Worm (Caenorhabditis elegans): Measurements from ENCODE around the gene F19F10.14.

F19F10.14 gene

ce11 chrV:7570955-7571354 lies at the start of gene F19F10.14:
F19F10.14 (minus strand) TSS chrV:7571055.
- TF ChIP-seq nhr-77 (tag; optimal IDR thresholded peaks at IDR 0.05) = no peak

- no peak for TF ChIP-seq ceh-82 (tag; optimal IDR thresholded peaks at IDR 0.05)
- TF ChIP-seq egl-27 (tag; optimal IDR thresholded peaks at IDR 0.05) = no peak
- TF ChIP-seq nhr-6 (tag; optimal IDR thresholded peaks at IDR 0.05) = no peak
Measured at ce11 chrV:7618114-7618513, 47.3 kb upstream of the F19F10.14 start, which contains the start of gene C50E3.15. C50E3.15 (plus strand) TSS chrV:7618414.

ce11 chrV:7612044-7612443 lies 41.2 kb upstream of the F19F10.14 start, which contains the start of gene clec-215:
clec-215 (plus strand) TSS chrV:7612344.
- no peak for TF ChIP-seq skn-1 (tag; optimal IDR thresholded peaks at IDR 0.05)
- no peak for TF ChIP-seq dmd-4 (tag; optimal IDR thresholded peaks at IDR 0.05)
- no peak for TF ChIP-seq F13H6.1 (tag; optimal IDR thresholded peaks at IDR 0.05)
- no peak for TF ChIP-seq nhr-10 (tag; optimal IDR thresholded peaks at IDR 0.05)
- no peak for TF ChIP-seq Y55F3AM.14 (GFP tag; optimal IDR thresholded peaks at IDR 0.05)
- no peak for TF ChIP-seq nhr-6 (tag; optimal IDR thresholded peaks at IDR 0.05)
- no peak for TF ChIP-seq ama-1 (optimal IDR thresholded peaks at IDR 0.05)
- no peak for TF ChIP-seq nhr-11 (tag; optimal IDR thresholded peaks at IDR 0.05)
- TF ChIP-seq mab-5 (tag; optimal IDR thresholded peaks at IDR 0.05) = no peak
- no peak for TF ChIP-seq sma-3 (GFP tag; optimal IDR thresholded peaks at IDR 0.05)
- no peak for TF ChIP-seq lin-13 (GFP tag; optimal IDR thresholded peaks at IDR 0.05)
- no peak for TF ChIP-seq nhr-129 (tag; optimal IDR thresholded peaks at IDR 0.05)
- no peak for TF ChIP-seq ztf-4 (tag; optimal IDR thresholded peaks at IDR 0.05)
- TF ChIP-seq elt-1 (tag; optimal IDR thresholded peaks at IDR 0.05) = no peak
- TF ChIP-seq nhr-21 (tag; optimal IDR thresholded peaks at IDR 0.05) = no peak
- no peak for TF ChIP-seq mbf-1 (tag; optimal IDR thresholded peaks at IDR 0.05)
- TF ChIP-seq alr-1 (tag; optimal IDR thresholded peaks at IDR 0.05) = no peak

- TF ChIP-seq nhr-6 (tag; optimal IDR thresholded peaks at IDR 0.05) (no peak), fos-1 (tag; optimal IDR thresholded peaks at IDR 0.05) (no peak), ztf-11 (tag; optimal IDR thresholded peaks at IDR 0.05) (no peak), unc-62 (GFP tag; optimal IDR thresholded peaks at IDR 0.05) (no peak), nhr-25 (tag; optimal IDR thresholded peaks at IDR 0.05) (no peak), gmeb-1 (tag; optimal IDR thresholded peaks at IDR 0.05) (no peak)
Measured at ce11 chrV:7609698-7610420, 39.0 kb upstream of the F19F10.14 start, which contains the start of the genes folt-3 and clec-214. folt-3 (minus strand) TSS chrV:7609748. clec-214 (plus strand) TSS chrV:7610370.

ce11 chrV:7604858-7605257 lies 34.0 kb upstream of the F19F10.14 start, which contains the start of gene clec-213:
clec-213 (plus strand) TSS chrV:7605158.
- no peak for TF ChIP-seq nhr-25 (tag; optimal IDR thresholded peaks at IDR 0.05)
- TF ChIP-seq peb-1 (tag; optimal IDR thresholded peaks at IDR 0.05) = no peak
- TF ChIP-seq alr-1 (tag; optimal IDR thresholded peaks at IDR 0.05) = no peak

ce11 chrV:7603404-7603803 lies 32.5 kb upstream of the F19F10.14 start, which contains the start of gene C50E3.11:
C50E3.11 (minus strand) TSS chrV:7603486.
- TF ChIP-seq ama-1 (optimal IDR thresholded peaks at IDR 0.05) = no peak
- no peak for TF ChIP-seq unc-55 (GFP tag; optimal IDR thresholded peaks at IDR 0.05)
- no peak for TF ChIP-seq sma-9 (GFP tag; optimal IDR thresholded peaks at IDR 0.05)
- TF ChIP-seq sma-9 (tag; optimal IDR thresholded peaks at IDR 0.05) = no peak
- TF ChIP-seq lin-13 (GFP tag; optimal IDR thresholded peaks at IDR 0.05) = no peak
- no peak for TF ChIP-seq nhr-77 (tag; optimal IDR thresholded peaks at IDR 0.05)
- TF ChIP-seq ztf-11 (tag; optimal IDR thresholded peaks at IDR 0.05) = no peak
- TF ChIP-seq zag-1 (tag; optimal IDR thresholded peaks at IDR 0.05) = no peak
- no peak for TF ChIP-seq blmp-1 (tag; optimal IDR thresholded peaks at IDR 0.05; ENCODE audit: insufficient read depth)
- TF ChIP-seq elt-3 (tag; optimal IDR thresholded peaks at IDR 0.05) = no peak
- no peak for TF ChIP-seq nhr-23 (tag; optimal IDR thresholded peaks at IDR 0.05)
- TF ChIP-seq fos-1 (tag; optimal IDR thresholded peaks at IDR 0.05) = no peak
- TF ChIP-seq nhr-11 (tag; optimal IDR thresholded peaks at IDR 0.05) = no peak
- TF ChIP-seq nhr-10 (tag; optimal IDR thresholded peaks at IDR 0.05) = no peak
- no peak for TF ChIP-seq lin-11 (tag; optimal IDR thresholded peaks at IDR 0.05)
- TF ChIP-seq skn-1 (tag; optimal IDR thresholded peaks at IDR 0.05) = no peak
- TF ChIP-seq ztf-1 (GFP tag; conservative IDR thresholded peaks at IDR 0.05) = no peak
- TF ChIP-seq unc-62 (GFP tag; optimal IDR thresholded peaks at IDR 0.05) = no peak
